Fruit fly (Drosophila melanogaster): Measurements from ENCODE around the gene CG10859.

The CG10859 gene

dm6 chr2L:13373435-13374242, 24.8 kb downstream of the CG10859 start, which contains the start of the genes Bdp1 and CG6565 (continued):
- peak; percentile 98 for TF ChIP-seq Dad (GFP tag; optimal IDR thresholded peaks at IDR 0.05)
- peak; percentile 92 for TF ChIP-seq D19B (GFP tag; optimal IDR thresholded peaks at IDR 0.05)
- TF ChIP-seq CG6272 (GFP tag; IDR thresholded peaks at IDR 0.05) = peak; percentile 97
- TF ChIP-seq stc (GFP tag; IDR thresholded peaks at IDR 0.05) = peak; percentile 83
- peak; percentile 96 for TF ChIP-seq CG3281 (GFP tag; optimal IDR thresholded peaks at IDR 0.05)
- no peak for TF ChIP-seq Kr (GFP tag; optimal IDR thresholded peaks at IDR 0.05)
- no peak for TF ChIP-seq CG2129 (GFP tag; IDR thresholded peaks at IDR 0.05; ENCODE audit: partially characterized antibody)
- TF ChIP-seq CG18619 (GFP tag; optimal IDR thresholded peaks at IDR 0.05) = peak; percentile 97
- TF ChIP-seq ase (GFP tag; IDR thresholded peaks at IDR 0.05) = peak; percentile 94
- peak; percentile 77 for TF ChIP-seq CG7928 (GFP tag; optimal IDR thresholded peaks at IDR 0.05)
- peak; percentile 76 for TF ChIP-seq CG14965 (GFP tag; optimal IDR thresholded peaks at IDR 0.05; ENCODE audit: borderline replicate concordance)
- peak; percentile 93 for TF ChIP-seq CG2875 (GFP tag; optimal IDR thresholded peaks at IDR 0.05)
- TF ChIP-seq Taf1 (GFP tag; IDR thresholded peaks at IDR 0.05) = peak; percentile 90
- peak; percentile 93 for TF ChIP-seq CG17385 (GFP tag; optimal IDR thresholded peaks at IDR 0.05)
- TF ChIP-seq Bgb (GFP tag; IDR thresholded peaks at IDR 0.05; ENCODE audit: partially characterized antibody) = 0 out of 2 replicates have a peak, but pooled peaks have one; percentile 19
- peak; percentile 97 for TF ChIP-seq sisA (GFP tag; IDR thresholded peaks at IDR 0.05)
- TF ChIP-seq al (GFP tag; IDR thresholded peaks at IDR 0.05) = peak; percentile 96
- TF ChIP-seq CG34422 (GFP tag; IDR thresholded peaks at IDR 0.05) = peak; percentile 96
- peak; percentile 91 for TF ChIP-seq hkb (optimal IDR thresholded peaks at IDR 0.05)
- TF ChIP-seq hkb (GFP tag; IDR thresholded peaks at IDR 0.05) = peak; percentile 93
- TF ChIP-seq GATAe (GFP tag; conservative IDR thresholded peaks at IDR 0.05) = peak; percentile 79
- TF ChIP-seq CG3726 (GFP tag; IDR thresholded peaks at IDR 0.05) = peak; percentile 89; the same call in 2 of the 3 replicates
- peak; percentile 44; the same call in 1 of the 2 replicates for TF ChIP-seq CG13287 (GFP tag; IDR thresholded peaks at IDR 0.05; ENCODE audit: partially characterized antibody)
- TF ChIP-seq lola (GFP tag; optimal IDR thresholded peaks at IDR 0.05) = peak in 1 of 3 experiments; percentile 97
- TF ChIP-seq CG7963 (GFP tag; IDR thresholded peaks at IDR 0.05; ENCODE audit: partially characterized antibody) = no peak
- peak; percentile 95 for TF ChIP-seq CG13296 (GFP tag; optimal IDR thresholded peaks at IDR 0.05)
- peak; percentile 78 for TF ChIP-seq toy (GFP tag; IDR thresholded peaks at IDR 0.05)
- TF ChIP-seq CG6254 (GFP tag; optimal IDR thresholded peaks at IDR 0.05) = peak; percentile 91
- TF ChIP-seq CG13775 (GFP tag; optimal IDR thresholded peaks at IDR 0.05) = peak; percentile 99
- TF ChIP-seq CG42726 (GFP tag; IDR thresholded peaks at IDR 0.05; ENCODE audit: partially characterized antibody) = no peak
- peak; percentile 97 for TF ChIP-seq CG12236 (GFP tag; optimal IDR thresholded peaks at IDR 0.05)
- peak; percentile 94 for TF ChIP-seq CG9437 (GFP tag; optimal IDR thresholded peaks at IDR 0.05)
- TF ChIP-seq MESR4 (GFP tag; optimal IDR thresholded peaks at IDR 0.05) = peak; percentile 79
- peak; percentile 94 for TF ChIP-seq crol (GFP tag; IDR thresholded peaks at IDR 0.05)
- no peak for TF ChIP-seq fru (optimal IDR thresholded peaks at IDR 0.05)
- TF ChIP-seq ATbp (GFP tag; optimal IDR thresholded peaks at IDR 0.05) = peak; percentile 91
- peak; percentile 97 for TF ChIP-seq klu (GFP tag; IDR thresholded peaks at IDR 0.05)
- peak; percentile 97 for TF ChIP-seq ewg (GFP tag; optimal IDR thresholded peaks at IDR 0.05)
- TF ChIP-seq schlank (tag; optimal IDR thresholded peaks at IDR 0.05) = peak; percentile 88
- peak; percentile 91 for TF ChIP-seq ttk (GFP tag; IDR thresholded peaks at IDR 0.05)
- TF ChIP-seq ara (GFP tag; IDR thresholded peaks at IDR 0.05) = peak; percentile 92
- TF ChIP-seq CG34224 (GFP tag; IDR thresholded peaks at IDR 0.05; ENCODE audit: partially characterized antibody) = no peak
- TF ChIP-seq ato (GFP tag; IDR thresholded peaks at IDR 0.05; ENCODE audit: partially characterized antibody) = no peak
- TF ChIP-seq CG13424 (tag; optimal IDR thresholded peaks at IDR 0.05) = peak; percentile 97
- TF ChIP-seq CG11560 (tag; IDR thresholded peaks at IDR 0.05) = peak; percentile 91
- peak; percentile 86 for TF ChIP-seq CG17186 (GFP tag; optimal IDR thresholded peaks at IDR 0.05)
- TF ChIP-seq Dip2 (GFP tag; IDR thresholded peaks at IDR 0.05) = peak; percentile 73
- peak; percentile 93 for TF ChIP-seq seq (GFP tag; IDR thresholded peaks at IDR 0.05)

All from whole organism, embryonic.